Fruit fly (Drosophila melanogaster) whole organism, embryonic: ENCODE measurements around the gene CG4297.
A peak's percentile ranks its signal among the peaks of the same experiment; 100 is the strongest.

Experiments
- Ada2b ChIP-seq: fragments of 200-800 bp; sonication (Bioruptor generic); IDR thresholded peaks from 2 replicates; pipeline ENCODE4 v1.3.6; 2022; ENCODE audit warnings: missing biosample characterization, missing genetic modification characterization
- C15 ChIP-seq: fragments of 200-800 bp; sonication (Bioruptor generic); IDR thresholded peaks from 3 replicates; pipeline ENCODE4 v1.3.6; 2022; ENCODE audit warnings: missing biosample characterization, missing genetic modification characterization
- CG10147 ChIP-seq: fragments of 200-800 bp; sonication (Bioruptor generic); optimal IDR thresholded peaks from 2 replicates; lab custom pipeline; 2019; ENCODE audit warnings: missing biosample characterization, mild to moderate bottlenecking, missing genetic modification characterization, moderate library complexity
- CG10274 ChIP-seq: fragments of 200-800 bp; sonication (Bioruptor generic); optimal IDR thresholded peaks from 3 replicates; lab custom pipeline; 2017; ENCODE audit warnings: missing biosample characterization, mild to moderate bottlenecking, missing genetic modification characterization
- CG10462 ChIP-seq: fragments of 200-800 bp; sonication (Bioruptor generic); optimal IDR thresholded peaks from 2 replicates; lab custom pipeline; 2016; ENCODE audit warnings: missing biosample characterization, missing genetic modification characterization
- CG11398 ChIP-seq: fragments of 200-800 bp; sonication (Bioruptor generic); optimal IDR thresholded peaks from 2 replicates; lab custom pipeline; 2016; ENCODE audit warnings: missing biosample characterization, missing genetic modification characterization
- CG12236 ChIP-seq: fragments of 200-800 bp; sonication (Bioruptor generic); optimal IDR thresholded peaks from 2 replicates; lab custom pipeline; 2016; ENCODE audit warnings: missing biosample characterization, missing genetic modification characterization
- CG1233 ChIP-seq: fragments of 200-800 bp; sonication (Bioruptor generic); optimal IDR thresholded peaks from 4 replicates; lab custom pipeline; 2018; ENCODE audit warnings: missing biosample characterization, mild to moderate bottlenecking, missing genetic modification characterization
- CG13424 ChIP-seq: fragments of 200-800 bp; sonication (Bioruptor generic); optimal IDR thresholded peaks from 2 replicates; lab custom pipeline; 2019; ENCODE audit warnings: missing biosample characterization, mild to moderate bottlenecking, missing genetic modification characterization, moderate library complexity
- CG17328 ChIP-seq: fragments of 200-800 bp; sonication (Bioruptor generic); IDR thresholded peaks from 2 replicates; pipeline ENCODE4 v1.3.6; 2022; ENCODE audit warnings: missing biosample characterization, missing genetic modification characterization
- CG17802 ChIP-seq: fragments of 200-800 bp; sonication (Bioruptor generic); optimal IDR thresholded peaks from 2 replicates; lab custom pipeline; 2018; ENCODE audit warnings: missing biosample characterization, mild to moderate bottlenecking, missing genetic modification characterization, moderate library complexity
- CG18764 ChIP-seq: fragments of 200-800 bp; sonication (Bioruptor generic); optimal IDR thresholded peaks from 3 replicates; lab custom pipeline; 2016; ENCODE audit warnings: missing biosample characterization, missing genetic modification characterization
- CG2875 ChIP-seq: fragments of 200-800 bp; sonication (Bioruptor generic); optimal IDR thresholded peaks from 2 replicates; lab custom pipeline; 2017; ENCODE audit warnings: missing biosample characterization, mild to moderate bottlenecking, missing genetic modification characterization, missing genetic modification reagents
- CG3065 ChIP-seq: fragments of 200-800 bp; sonication (Bioruptor generic); optimal IDR thresholded peaks from 2 replicates; lab custom pipeline; 2016; ENCODE audit warnings: missing biosample characterization, missing genetic modification characterization
- CG31365 ChIP-seq: fragments of 200-800 bp; sonication (Bioruptor generic); optimal IDR thresholded peaks from 2 replicates; lab custom pipeline; 2018; ENCODE audit warnings: missing biosample characterization, mild to moderate bottlenecking, missing genetic modification characterization
- CG3281 ChIP-seq: fragments of 200-800 bp; sonication (Bioruptor generic); optimal IDR thresholded peaks from 3 replicates; lab custom pipeline; 2017; ENCODE audit warnings: missing biosample characterization, mild to moderate bottlenecking, missing genetic modification characterization
- CG6175 ChIP-seq: fragments of 200-800 bp; sonication (Bioruptor generic); IDR thresholded peaks from 3 replicates; pipeline ENCODE4 v1.3.6; 2022; ENCODE audit warnings: missing biosample characterization, missing genetic modification characterization
- CG8478 ChIP-seq: fragments of >200 bp; optimal IDR thresholded peaks from 2 replicates; lab custom pipeline; 2018
- Camta ChIP-seq: fragments of 200-800 bp; sonication (Bioruptor generic); optimal IDR thresholded peaks from 2 replicates; lab custom pipeline; 2016; ENCODE audit warnings: missing biosample characterization, missing genetic modification characterization
- Dad ChIP-seq: fragments of 200-800 bp; sonication (Bioruptor generic); optimal IDR thresholded peaks from 3 replicates; lab custom pipeline; 2016; ENCODE audit warnings: missing biosample characterization, missing genetic modification characterization
- Dbx ChIP-seq: fragments of 200-800 bp; sonication (Bioruptor generic); IDR thresholded peaks from 3 replicates; pipeline ENCODE4 v1.3.6; 2022; ENCODE audit warnings: missing biosample characterization, missing genetic modification characterization
- HLH3B ChIP-seq: fragments of 200-800 bp; sonication (Bioruptor generic); IDR thresholded peaks from 2 replicates; pipeline ENCODE4 v1.3.6; 2022; ENCODE audit warnings: missing biosample characterization, missing genetic modification characterization
- HmgD ChIP-seq: fragments of 200-800 bp; sonication (Bioruptor generic); optimal IDR thresholded peaks from 3 replicates; lab custom pipeline; 2016; ENCODE audit warnings: missing biosample characterization, missing genetic modification characterization
- Hr51 ChIP-seq, 2 experiments: fragments of 200-800 bp; sonication (Bioruptor generic); optimal IDR thresholded peaks; 2 replicates in 1 of 2; 3 replicates in 1 of 2; lab custom pipeline; 2016 to 2018; ENCODE audit warnings: missing biosample characterization in 2 of 2, missing genetic modification characterization in 2 of 2, mild to moderate bottlenecking in 1 of 2, moderate library complexity in 1 of 2
- Max ChIP-seq: fragments of 200-800 bp; sonication (Bioruptor generic); optimal IDR thresholded peaks from 2 replicates; lab custom pipeline; 2016; ENCODE audit warnings: missing biosample characterization, mild to moderate bottlenecking, missing genetic modification characterization
- Mes4 ChIP-seq: fragments of 200-800 bp; sonication (Bioruptor generic); optimal IDR thresholded peaks from 2 replicates; lab custom pipeline; 2016; ENCODE audit warnings: missing biosample characterization, missing genetic modification characterization
- NC2β ChIP-seq: fragments of 200-800 bp; sonication (Bioruptor generic); optimal IDR thresholded peaks from 2 replicates; lab custom pipeline; 2016; ENCODE audit warnings: missing biosample characterization, missing genetic modification characterization
- Stat92E ChIP-seq, 3 experiments: fragments of >200 bp in 2 of 3; fragments of 200-800 bp in 1 of 3; sonication (Bioruptor generic) in 1 of 3; optimal IDR thresholded peaks; 2 replicates each; lab custom pipeline; 2017 to 2019; ENCODE audit warnings: missing biosample characterization in 3 of 3, missing genetic modification characterization in 3 of 3, mild to moderate bottlenecking in 1 of 3, moderate library complexity in 1 of 3
- TFAM ChIP-seq: fragments of 200-800 bp; sonication (Bioruptor generic); optimal IDR thresholded peaks from 2 replicates; lab custom pipeline; 2017; ENCODE audit warnings: missing biosample characterization, missing genetic modification characterization, inconsistent platforms
- Trl ChIP-seq, 3 experiments: fragments of >200 bp in 2 of 3; fragments of 200-800 bp in 1 of 3; sonication (Bioruptor generic) in 1 of 3; optimal IDR thresholded peaks; 2 replicates in 1 of 3; 3 replicates in 2 of 3; lab custom pipeline; 2016 to 2017; ENCODE audit warnings: missing biosample characterization in 1 of 3, missing genetic modification characterization in 1 of 3
- Usf ChIP-seq: fragments of 200-800 bp; sonication (Bioruptor generic); optimal IDR thresholded peaks from 2 replicates; lab custom pipeline; 2017; ENCODE audit warnings: missing genotype, missing biosample characterization, missing genetic modification characterization
- Vsx1 ChIP-seq: fragments of 200-800 bp; sonication (Bioruptor generic); optimal IDR thresholded peaks from 2 replicates; lab custom pipeline; 2017; ENCODE audit warnings: missing biosample characterization, mild to moderate bottlenecking, missing genetic modification characterization, missing genetic modification reagents
- aop ChIP-seq: fragments of 200-800 bp; sonication (Bioruptor generic); IDR thresholded peaks from 2 replicates; pipeline ENCODE4 v1.3.6; 2022; ENCODE audit warnings: missing biosample characterization, missing genetic modification characterization
- bab2 ChIP-seq: fragments of 200-800 bp; sonication (Bioruptor generic); optimal IDR thresholded peaks from 2 replicates; lab custom pipeline; 2016; ENCODE audit warnings: missing biosample characterization, missing genetic modification characterization
- crc ChIP-seq: fragments of 200-800 bp; sonication (Bioruptor generic); optimal IDR thresholded peaks from 2 replicates; lab custom pipeline; 2016; ENCODE audit warnings: missing biosample characterization, missing genetic modification characterization
- ewg ChIP-seq: fragments of 200-800 bp; sonication (Bioruptor generic); optimal IDR thresholded peaks from 3 replicates; lab custom pipeline; 2017; ENCODE audit warnings: mild to moderate bottlenecking, missing biosample characterization, missing genetic modification reagents, missing genetic modification characterization
- h ChIP-seq: fragments of >200 bp; optimal IDR thresholded peaks from 2 replicates; lab custom pipeline; 2017
- hbn ChIP-seq: fragments of 200-800 bp; sonication (Bioruptor generic); IDR thresholded peaks from 2 replicates; pipeline ENCODE4 v1.3.6; 2022; ENCODE audit warnings: missing biosample characterization, missing genetic modification characterization; ENCODE audit not compliant: partially characterized antibody
- insv ChIP-seq, 2 experiments: fragments of 200-800 bp; sonication (Bioruptor generic); optimal IDR thresholded peaks; 3 replicates each; lab custom pipeline; 2016 to 2018; ENCODE audit warnings: missing biosample characterization in 2 of 2, missing genetic modification characterization in 2 of 2
- knrl ChIP-seq: fragments of 200-800 bp; sonication (Bioruptor generic); IDR thresholded peaks from 3 replicates; pipeline ENCODE4 v1.3.6; 2022; ENCODE audit warnings: missing biosample characterization, missing genetic modification characterization; ENCODE audit not compliant: partially characterized antibody
- lbe ChIP-seq: fragments of 200-800 bp; sonication (Bioruptor generic); optimal IDR thresholded peaks from 2 replicates; lab custom pipeline; 2016; ENCODE audit warnings: missing biosample characterization, mild to moderate bottlenecking, missing genetic modification characterization
- pan ChIP-seq, 4 experiments: fragments of >200 bp in 3 of 4; fragments of 200-800 bp in 1 of 4; sonication (Bioruptor generic) in 1 of 4; optimal IDR thresholded peaks in 3 of 4; IDR thresholded peaks in 1 of 4; 2 replicates each; pipeline versions ENCODE4 v1.3.6 to Lab custom; 2017 to 2022; ENCODE audit warnings: missing biosample characterization in 2 of 4, missing genetic modification characterization in 2 of 4, mixed read lengths in 1 of 4
- row ChIP-seq: fragments of 200-800 bp; sonication (Bioruptor generic); IDR thresholded peaks from 3 replicates; pipeline ENCODE4 v1.3.6; 2022; ENCODE audit warnings: missing biosample characterization, missing genetic modification characterization
- run ChIP-seq: fragments of 200-800 bp; sonication (Bioruptor generic); optimal IDR thresholded peaks from 3 replicates; lab custom pipeline; 2018; ENCODE audit warnings: missing biosample characterization, mild to moderate bottlenecking, missing genetic modification characterization
- schlank ChIP-seq: fragments of 200-800 bp; sonication (Bioruptor generic); optimal IDR thresholded peaks from 2 replicates; lab custom pipeline; 2018; ENCODE audit warnings: missing biosample characterization, mild to moderate bottlenecking, missing genetic modification characterization
- sim ChIP-seq: fragments of 200-800 bp; sonication (Bioruptor generic); IDR thresholded peaks from 2 replicates; pipeline ENCODE4 v1.3.6; 2022; ENCODE audit warnings: missing biosample characterization, missing genetic modification characterization
- twi ChIP-seq: fragments of 200-800 bp; optimal IDR thresholded peaks from 2 replicates; lab custom pipeline; 2019; ENCODE audit warnings: missing biosample characterization, mild to moderate bottlenecking, missing genetic modification characterization, moderate library complexity
- unpg ChIP-seq: fragments of 200-800 bp; sonication (Bioruptor generic); optimal IDR thresholded peaks from 3 replicates; lab custom pipeline; 2018; ENCODE audit warnings: missing biosample characterization, mild to moderate bottlenecking, missing genetic modification characterization, moderate library complexity
- z ChIP-seq: fragments of 200-800 bp; sonication (Bioruptor generic); IDR thresholded peaks from 3 replicates; pipeline ENCODE4 v1.3.6; 2022; ENCODE audit warnings: missing biosample characterization, missing genetic modification characterization

CG4297 gene

DNA sequence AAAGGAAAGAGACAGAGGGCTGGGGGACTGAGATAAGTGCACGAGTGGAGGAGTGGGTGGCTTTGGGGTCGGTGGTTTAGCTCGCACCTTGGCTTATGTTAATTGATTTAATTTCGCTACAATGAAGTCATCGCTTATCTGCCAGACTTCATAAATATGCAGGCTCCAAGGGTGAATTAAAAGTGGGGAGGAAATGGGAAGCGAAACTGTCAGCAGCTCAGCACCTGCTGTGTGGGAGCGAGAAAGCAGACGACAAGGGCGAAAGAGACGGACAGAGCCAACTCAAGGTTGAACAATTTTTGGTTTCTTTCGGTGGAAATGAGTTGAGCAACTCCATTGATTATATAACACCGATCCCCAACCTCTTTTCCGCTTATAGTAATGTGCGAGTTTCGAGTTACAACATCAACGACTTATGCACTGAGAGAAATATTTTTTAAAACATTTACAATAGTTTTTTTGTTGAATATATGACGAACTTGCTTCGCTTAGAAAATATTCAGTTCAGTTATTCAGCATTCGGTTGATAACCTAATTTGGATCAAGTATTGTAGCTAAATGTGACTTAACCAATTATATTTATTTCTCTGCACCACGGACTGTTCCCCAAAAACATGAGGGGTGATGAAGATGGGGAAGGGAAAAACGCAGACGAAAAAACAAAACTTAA is 48.5 kb upstream of the CG4297 start (continued):
- TF ChIP-seq HLH3B (GFP tag; lab: Robert Waterston, UW) (peak; percentile 92), NC2β (GFP tag; lab: Kevin White, UChicago) (peak; percentile 74), Vsx1 (GFP tag; lab: Kevin White, UChicago) (peak; percentile 76), TFAM (GFP tag; lab: Kevin White, UChicago) (peak; percentile 7), crc (peak; percentile 44), pan (optimal IDR thresholded peaks at IDR 0.05; lab: Kevin White, UChicago) (no peak), pan (GFP tag; optimal IDR thresholded peaks at IDR 0.05 in 1 of 2, IDR thresholded peaks at IDR 0.05 in 1 of 2) (peak in 1 of 2 experiments; percentile 85), Stat92E (GFP tag; optimal IDR thresholded peaks at IDR 0.05; lab: Kevin White, UChicago) (peak in 1 of 3 experiments; percentile 84), CG31365 (tag; lab: Kevin White, UChicago) (no peak), insv (GFP tag; optimal IDR thresholded peaks at IDR 0.05; lab: Kevin White, UChicago) (peak in 1 of 2 experiments; percentile 9), CG18764 (GFP tag; lab: Kevin White, UChicago) (peak; percentile 36), Camta (GFP tag; lab: Kevin White, UChicago) (peak; percentile 88), CG2875 (GFP tag; lab: Kevin White, UChicago) (peak; percentile 87), Usf (peak; percentile 54), CG17328 (GFP tag; lab: Robert Waterston, UW) (peak; percentile 92), Ada2b (peak; percentile 82), CG1233 (GFP tag; lab: Kevin White, UChicago) (peak; percentile 33), CG6175 (GFP tag; lab: Robert Waterston, UW) (no peak), HmgD (peak; percentile 65), CG12236 (GFP tag; lab: Kevin White, UChicago) (peak; percentile 84), aop (GFP tag; lab: Robert Waterston, UW) (peak; percentile 44; the same call in 1 of the 2 replicates), bab2 (GFP tag; lab: Kevin White, UChicago) (peak; percentile 87), twi (tag; lab: Kevin White, UChicago) (peak; percentile 77), CG8478 (no peak), C15 (GFP tag; lab: Robert Waterston, UW) (no peak), schlank (tag; lab: Kevin White, UChicago) (peak; percentile 30), CG10147 (GFP tag; lab: Kevin White, UChicago) (peak; percentile 61), h (no peak), unpg (GFP tag; lab: Kevin White, UChicago) (peak; percentile 94), Max (GFP tag; lab: Kevin White, UChicago) (peak; percentile 79), CG3065 (GFP tag; lab: Kevin White, UChicago) (peak; percentile 60), knrl (GFP tag; lab: Robert Waterston, UW) (no peak), Dad (GFP tag; lab: Kevin White, UChicago) (peak; percentile 77), sim (GFP tag; lab: Robert Waterston, UW) (peak; percentile 76; the same call in 1 of the 2 replicates), CG11398 (peak; percentile 68), run (peak; percentile 86), CG17802 (no peak), CG10462 (GFP tag; lab: Kevin White, UChicago) (peak; percentile 79), CG13424 (tag; lab: Kevin White, UChicago) (peak; percentile 90), hbn (GFP tag; lab: Robert Waterston, UW) (no peak), Mes4 (GFP tag; lab: Kevin White, UChicago) (peak; percentile 82), CG3281 (GFP tag; lab: Kevin White, UChicago) (peak; percentile 25), z (GFP tag; lab: Robert Waterston, UW) (peak; percentile 48; the same call in 1 of the 3 replicates), Trl (optimal IDR thresholded peaks at IDR 0.05; lab: Kevin White, UChicago) (no peak), Trl (GFP tag; optimal IDR thresholded peaks at IDR 0.05; lab: Kevin White, UChicago) (peak; percentile 89), lbe (GFP tag; lab: Kevin White, UChicago) (no peak), Hr51 (GFP tag; optimal IDR thresholded peaks at IDR 0.05; lab: Kevin White, UChicago) (peak; percentile 73 to 95), CG10274 (GFP tag; lab: Kevin White, UChicago) (peak; percentile 27), ewg (peak; percentile 77), Dbx (GFP tag; lab: Robert Waterston, UW) (no peak), row (GFP tag; lab: Robert Waterston, UW) (peak; percentile 83)
